Fruit fly (Drosophila melanogaster): ENCODE data around the gene CG7724.

The CG7724 gene

DNA sequence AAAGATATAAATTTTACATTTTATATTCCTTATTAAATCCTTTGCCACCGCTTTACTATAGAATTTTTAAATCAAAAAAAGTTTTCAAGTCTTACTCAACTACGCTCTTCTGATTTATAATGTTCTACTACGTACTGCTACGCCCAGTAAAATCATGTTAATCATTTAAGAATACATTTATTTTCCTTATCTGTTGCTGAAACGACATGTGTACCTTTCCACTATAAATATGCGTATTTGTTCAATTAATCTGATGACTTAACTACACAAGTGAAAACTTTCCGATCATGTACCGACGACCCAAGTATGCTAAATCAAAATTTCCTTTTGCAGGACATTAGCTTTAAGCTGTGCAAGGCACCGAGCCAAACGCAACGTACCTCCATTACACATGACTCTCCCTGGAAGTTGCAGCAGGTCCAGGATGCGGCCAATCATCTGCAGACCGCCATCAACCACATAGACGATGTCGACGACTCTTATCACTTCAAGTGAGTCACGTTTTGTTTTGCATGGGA, 3.0 kb upstream of the CG7724 start:
- TF ChIP-seq CG8478 (optimal IDR thresholded peaks at IDR 0.05) (no peak), CTCF (optimal IDR thresholded peaks at IDR 0.05) (no peak)

DNA sequence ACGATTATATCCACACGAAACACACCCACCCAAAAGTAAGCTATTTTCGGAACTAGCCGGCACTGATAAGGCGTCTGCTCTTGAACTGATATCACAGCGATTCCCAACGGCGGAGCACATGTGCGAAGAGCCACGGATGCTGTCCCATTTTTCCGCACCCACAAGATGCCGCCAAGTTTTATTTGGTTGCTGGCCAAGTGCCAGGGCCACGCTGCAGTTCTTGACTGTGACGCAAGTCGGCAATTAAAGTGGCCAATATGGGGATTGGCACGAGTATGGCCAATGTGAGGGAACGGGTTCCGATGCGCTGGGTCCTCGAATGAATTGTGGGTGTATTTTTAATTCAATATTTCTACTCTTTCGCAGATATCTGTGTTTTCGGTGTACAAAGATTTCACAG, 1.5 kb upstream of the CG7724 start:
- no peak for TF ChIP-seq CG8478 (optimal IDR thresholded peaks at IDR 0.05)
- no peak for TF ChIP-seq CTCF (optimal IDR thresholded peaks at IDR 0.05)

DNA sequence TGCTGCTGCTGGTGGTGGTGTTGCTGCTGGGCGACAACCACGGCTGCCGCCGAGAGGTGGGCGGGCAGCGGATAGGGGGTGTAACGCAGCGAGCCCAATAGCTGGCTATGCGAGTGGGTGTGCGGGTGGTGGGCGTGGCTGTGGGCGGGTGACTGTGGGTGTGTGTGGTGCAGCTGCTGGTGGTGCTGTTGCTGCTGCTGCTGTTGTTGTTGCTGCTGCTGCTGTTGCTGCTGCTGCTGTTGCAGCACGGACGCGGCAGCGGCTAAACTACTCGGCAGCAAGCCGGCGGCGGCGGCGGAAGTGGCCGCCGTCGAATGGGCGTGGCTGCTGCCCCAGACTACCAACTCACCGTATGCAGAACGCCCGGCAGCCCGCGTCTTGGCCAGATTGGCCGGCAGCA, 21.9 kb downstream of the CG7724 start:
- no peak for TF ChIP-seq CTCF (optimal IDR thresholded peaks at IDR 0.05)
- no peak for TF ChIP-seq CG8478 (optimal IDR thresholded peaks at IDR 0.05)

DNA sequence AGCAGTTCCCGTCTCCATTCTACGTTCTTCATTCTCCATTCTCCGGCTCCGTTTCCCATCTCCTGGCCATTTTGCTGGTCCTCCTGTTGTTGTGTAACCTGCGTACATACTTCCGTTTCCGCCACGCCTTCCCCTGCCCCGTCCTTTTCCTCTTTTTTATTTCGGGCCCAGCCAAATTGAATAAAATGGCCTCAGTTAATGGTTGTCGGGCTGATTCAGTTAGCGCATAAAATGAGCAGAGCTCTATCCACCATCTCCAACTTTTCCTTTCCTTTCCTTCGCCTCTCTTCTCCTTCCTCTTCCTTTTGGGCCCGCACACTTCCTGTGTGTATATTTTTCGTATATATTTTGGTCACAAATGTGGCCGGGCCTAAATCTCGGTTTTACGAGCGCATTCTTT, 51.1 kb downstream of the CG7724 start:
- TF ChIP-seq CTCF (optimal IDR thresholded peaks at IDR 0.05) = no peak
- no peak for TF ChIP-seq CG8478 (optimal IDR thresholded peaks at IDR 0.05)

Measured in S2 (cell line).